Worm (Caenorhabditis elegans) whole organism, L4 larva: ENCODE measurements around the gene F46F2.5.
A peak's percentile ranks its signal among the peaks of the same experiment; 100 is the strongest.

Source experiments
- D1046.2 ChIP-seq: fragments of 200-800 bp; sonication (Bioruptor generic); IDR thresholded peaks from 2 replicates; pipeline ENCODE4 v1.3.6; 2022; ENCODE audit warnings: missing genetic modification characterization, missing compliant biosample characterization
- F10B5.3 ChIP-seq: sonication (generic microtip); optimal IDR thresholded peaks from 2 replicates; lab custom pipeline; 2016; ENCODE audit warnings: mild to moderate bottlenecking, missing genetic modification characterization, missing compliant biosample characterization
- F37D6.2 ChIP-seq: sonication (generic microtip); optimal IDR thresholded peaks from 2 replicates; lab custom pipeline; 2016; ENCODE audit warnings: mild to moderate bottlenecking, missing genetic modification characterization, missing compliant biosample characterization
- R02D3.7 ChIP-seq: fragments of 150-350 bp; sonication (generic microtip); optimal IDR thresholded peaks from 3 replicates; lab custom pipeline; 2014; ENCODE audit warnings: missing biosample characterization, missing genetic modification characterization
- Y105C5A.15 ChIP-seq: fragments of 200-800 bp; sonication (Bioruptor generic); IDR thresholded peaks from 2 replicates; pipeline ENCODE4 v1.3.6; 2022; ENCODE audit warnings: missing genetic modification characterization, missing compliant biosample characterization
- aha-1 ChIP-seq: fragments of 150-350 bp; peaks from one replicate; lab custom pipeline; 2014; ENCODE audit warnings: missing biosample characterization, missing genetic modification characterization
- arid-1 ChIP-seq: fragments of 200-800 bp; sonication (Bioruptor generic); conservative IDR thresholded peaks from 2 replicates; pipeline ENCODE4 v1.3.6; 2022; ENCODE audit warnings: missing genetic modification reagents, missing genetic modification characterization, missing compliant biosample characterization
- ceh-20 ChIP-seq: fragments of 200-800 bp; sonication (Bioruptor generic); IDR thresholded peaks from 2 replicates; pipeline ENCODE4 v1.3.6; 2022; ENCODE audit warnings: missing genetic modification reagents, missing genetic modification characterization, missing compliant biosample characterization
- ceh-32 ChIP-seq: sonication (generic microtip); optimal IDR thresholded peaks from 2 replicates; lab custom pipeline; 2016; ENCODE audit warnings: mild to moderate bottlenecking, missing genetic modification characterization, missing compliant biosample characterization; ENCODE audit not compliant: poor library complexity
- ceh-82 ChIP-seq: sonication (generic microtip); optimal IDR thresholded peaks from 2 replicates; lab custom pipeline; 2017; ENCODE audit warnings: missing biosample characterization, missing genetic modification characterization
- ctbp-1 ChIP-seq: fragments of 200-800 bp; sonication (Bioruptor generic); IDR thresholded peaks from 2 replicates; pipeline ENCODE4 v1.3.6; 2022; ENCODE audit warnings: missing genetic modification reagents, missing genetic modification characterization, missing compliant biosample characterization
- daf-12 ChIP-seq: fragments of 150-350 bp; optimal IDR thresholded peaks from 2 replicates; lab custom pipeline; 2014; ENCODE audit warnings: missing biosample characterization, missing genetic modification reagents, missing genetic modification characterization
- daf-16 ChIP-seq, 3 experiments: sonication (generic microtip); optimal IDR thresholded peaks; 2 replicates each; lab custom pipeline; 2016 to 2017; ENCODE audit warnings: missing genetic modification characterization in 3 of 3, missing genetic modification reagents in 3 of 3, mild to moderate bottlenecking in 2 of 3, missing compliant biosample characterization in 2 of 3, missing biosample characterization in 1 of 3, moderate library complexity in 1 of 3
- daf-8 ChIP-seq: fragments of 200-800 bp; sonication (Bioruptor generic); IDR thresholded peaks from 2 replicates; pipeline ENCODE4 v1.3.6; 2022; ENCODE audit warnings: missing genetic modification characterization, missing compliant biosample characterization
- dpl-1 ChIP-seq: fragments of 150-350 bp; optimal IDR thresholded peaks from 2 replicates; lab custom pipeline; 2014; ENCODE audit warnings: missing biosample characterization, missing genetic modification reagents, missing genetic modification characterization
- egl-43 ChIP-seq: fragments of 200-800 bp; sonication (Bioruptor generic); IDR thresholded peaks from 2 replicates; pipeline ENCODE4 v1.3.6; 2022; ENCODE audit warnings: missing genetic modification reagents, missing genetic modification characterization, missing compliant biosample characterization
- gei-8 ChIP-seq: fragments of 200-800 bp; sonication (Bioruptor generic); optimal IDR thresholded peaks from 2 replicates; lab custom pipeline; 2018; ENCODE audit warnings: mild to moderate bottlenecking, missing genetic modification characterization, missing compliant biosample characterization
- hif-1 ChIP-seq, 2 experiments: sonication (generic microtip); optimal IDR thresholded peaks; 2 replicates each; lab custom pipeline; 2016 to 2017; ENCODE audit warnings: missing compliant biosample characterization in 2 of 2, missing genetic modification characterization in 2 of 2, missing genetic modification reagents in 2 of 2, missing genotype in 2 of 2, mild to moderate bottlenecking in 1 of 2
- hlh-11 ChIP-seq: fragments of 200-800 bp; sonication (Bioruptor generic); optimal IDR thresholded peaks from 2 replicates; lab custom pipeline; 2018; ENCODE audit warnings: mild to moderate bottlenecking, missing genetic modification characterization, missing compliant biosample characterization
- jun-1 ChIP-seq: fragments of 150-350 bp; optimal IDR thresholded peaks from 2 replicates; lab custom pipeline; 2014; ENCODE audit warnings: missing biosample characterization, missing genetic modification reagents, missing genetic modification characterization
- lin-15B ChIP-seq: fragments of 150-350 bp; sonication (generic microtip); optimal IDR thresholded peaks from 3 replicates; lab custom pipeline; 2014; ENCODE audit warnings: missing biosample characterization, missing genetic modification characterization
- lin-29 ChIP-seq: fragments of 200-800 bp; sonication (Bioruptor generic); IDR thresholded peaks from 2 replicates; pipeline ENCODE4 v1.3.6; 2022; ENCODE audit warnings: missing genetic modification reagents, missing genetic modification characterization, missing compliant biosample characterization
- lsy-2 ChIP-seq, 2 experiments: fragments of 150-350 bp in 1 of 2; sonication (generic microtip) in 1 of 2; optimal IDR thresholded peaks; 2 replicates each; lab custom pipeline; 2014 to 2017; ENCODE audit warnings: missing biosample characterization in 2 of 2, missing genetic modification characterization in 2 of 2
- mdl-1 ChIP-seq, 2 experiments: fragments of 150-350 bp in 1 of 2; sonication (generic microtip) in 1 of 2; optimal IDR thresholded peaks; 2 replicates each; lab custom pipeline; 2014 to 2017; ENCODE audit warnings: missing biosample characterization in 2 of 2, missing genetic modification characterization in 2 of 2
- mdt-29 ChIP-seq: fragments of 200-800 bp; sonication (Bioruptor generic); IDR thresholded peaks from 2 replicates; pipeline ENCODE4 v1.3.6; 2022; ENCODE audit warnings: missing genetic modification reagents, missing genetic modification characterization, missing compliant biosample characterization
- mes-2 ChIP-seq: sonication (generic microtip); optimal IDR thresholded peaks from 2 replicates; lab custom pipeline; 2016; ENCODE audit warnings: missing genotype, mild to moderate bottlenecking, missing genetic modification characterization, missing compliant biosample characterization; ENCODE audit not compliant: poor library complexity, severe bottlenecking
- mxl-3 ChIP-seq: fragments of 200-800 bp; sonication (Bioruptor generic); optimal IDR thresholded peaks from 2 replicates; lab custom pipeline; 2018; ENCODE audit warnings: mild to moderate bottlenecking, missing genetic modification characterization, missing compliant biosample characterization
- nhr-28 ChIP-seq: fragments of 150-350 bp; optimal IDR thresholded peaks from 2 replicates; lab custom pipeline; 2014; ENCODE audit warnings: missing biosample characterization, missing genetic modification characterization
- nhr-42 ChIP-seq: fragments of 200-800 bp; sonication (Bioruptor generic); IDR thresholded peaks from 2 replicates; pipeline ENCODE4 v1.3.6; 2022; ENCODE audit warnings: missing genetic modification characterization, missing compliant biosample characterization
- nhr-6 ChIP-seq: fragments of 150-350 bp; optimal IDR thresholded peaks from 2 replicates; lab custom pipeline; 2014; ENCODE audit warnings: missing biosample characterization, missing genetic modification characterization
- nhr-76 ChIP-seq: fragments of 150-350 bp; optimal IDR thresholded peaks from 2 replicates; lab custom pipeline; 2014; ENCODE audit warnings: missing biosample characterization, missing genetic modification characterization
- pha-4 ChIP-seq, 2 experiments: fragments of 150-350 bp in 1 of 2; fragments of 200-800 bp in 1 of 2; sonication (Bioruptor generic) in 1 of 2; IDR thresholded peaks in 1 of 2; optimal IDR thresholded peaks in 1 of 2; 2 replicates each; pipeline versions ENCODE4 v1.3.6 to Lab custom; 2014 to 2022; ENCODE audit warnings: missing genetic modification characterization in 2 of 2, missing genetic modification reagents in 2 of 2, missing biosample characterization in 1 of 2, missing compliant biosample characterization in 1 of 2
- php-3 ChIP-seq: fragments of 200-800 bp; sonication (Bioruptor generic); IDR thresholded peaks from 2 replicates; pipeline ENCODE4 v1.3.6; 2022; ENCODE audit warnings: missing genetic modification reagents, missing genetic modification characterization, missing compliant biosample characterization
- pqm-1 ChIP-seq: sonication (generic microtip); optimal IDR thresholded peaks from 2 replicates; lab custom pipeline; 2017; ENCODE audit warnings: missing biosample characterization, missing genetic modification characterization
- saeg-2 ChIP-seq: fragments of 200-800 bp; sonication (Bioruptor generic); IDR thresholded peaks from 2 replicates; pipeline ENCODE4 v1.3.6; 2022; ENCODE audit warnings: missing genetic modification reagents, missing genetic modification characterization, missing compliant biosample characterization
- sdz-12 ChIP-seq: fragments of 200-800 bp; sonication (Bioruptor generic); optimal IDR thresholded peaks from 2 replicates; lab custom pipeline; 2018; ENCODE audit warnings: mild to moderate bottlenecking, missing genetic modification characterization, missing compliant biosample characterization
- snpc-4 ChIP-seq: fragments of 150-350 bp; optimal IDR thresholded peaks from 2 replicates; lab custom pipeline; 2014; ENCODE audit warnings: missing biosample characterization, missing genetic modification characterization
- spr-1 ChIP-seq: sonication (generic microtip); optimal IDR thresholded peaks from 2 replicates; lab custom pipeline; 2016; ENCODE audit warnings: mild to moderate bottlenecking, missing genetic modification characterization, missing compliant biosample characterization
- spr-3 ChIP-seq: fragments of 200-800 bp; sonication (Bioruptor generic); optimal IDR thresholded peaks from 2 replicates; lab custom pipeline; 2018; ENCODE audit warnings: mild to moderate bottlenecking, missing genetic modification characterization, missing compliant biosample characterization
- unc-130 ChIP-seq: sonication (generic microtip); optimal IDR thresholded peaks from 2 replicates; lab custom pipeline; 2016; ENCODE audit warnings: missing genetic modification reagents, missing genetic modification characterization, missing compliant biosample characterization
- unc-39 ChIP-seq: sonication (generic microtip); optimal IDR thresholded peaks from 2 replicates; lab custom pipeline; 2017; ENCODE audit warnings: missing biosample characterization, missing genetic modification characterization
- vab-7 ChIP-seq: fragments of 200-800 bp; sonication (Bioruptor generic); IDR thresholded peaks from 2 replicates; pipeline ENCODE4 v1.3.6; 2022; ENCODE audit warnings: missing genetic modification reagents, missing genetic modification characterization, missing compliant biosample characterization
- zag-1 ChIP-seq: fragments of 150-350 bp; optimal IDR thresholded peaks from 2 replicates; lab custom pipeline; 2014; ENCODE audit warnings: missing biosample characterization, missing genetic modification characterization
- zfp-2 ChIP-seq: sonication (generic microtip); optimal IDR thresholded peaks from 2 replicates; lab custom pipeline; 2016; ENCODE audit warnings: mild to moderate bottlenecking, missing genetic modification characterization, missing compliant biosample characterization

Gene F46F2.5

ce11 chrX:15276774-15277173 lies 14.3 kb downstream of the F46F2.5 start (continued):
- TF ChIP-seq pqm-1 (no peak), D1046.2 (GFP tag; lab: Robert Waterston, UW) (no peak), zfp-2 (tag; lab: Kevin White, UChicago) (no peak), pha-4 (GFP tag; IDR thresholded peaks at IDR 0.05; lab: Robert Waterston, UW) (no peak; the same call in 1 of the 2 replicates), pha-4 (tag; optimal IDR thresholded peaks at IDR 0.05; lab: Kevin White, UChicago) (peak; percentile 69), snpc-4 (no peak), sdz-12 (GFP tag; lab: Kevin White, UChicago) (no peak), lin-29 (GFP tag; lab: Robert Waterston, UW) (no peak), nhr-76 (tag; lab: Kevin White, UChicago) (peak; percentile 7), spr-3 (no peak), nhr-6 (tag; lab: Kevin White, UChicago) (peak; percentile 56), daf-12 (tag; lab: Kevin White, UChicago) (no peak), lsy-2 (tag; optimal IDR thresholded peaks at IDR 0.05; lab: Kevin White, UChicago) (peak in 1 of 2 experiments; percentile 79), lin-15B (tag; lab: Kevin White, UChicago) (no peak), hif-1 (tag; optimal IDR thresholded peaks at IDR 0.05; lab: Kevin White, UChicago) (peak in 1 of 2 experiments; percentile 26), ceh-32 (tag; lab: Kevin White, UChicago) (no peak), aha-1 (tag; lab: Kevin White, UChicago) (no peak), F37D6.2 (tag; lab: Kevin White, UChicago) (no peak), vab-7 (GFP tag; lab: Robert Waterston, UW) (no peak), hlh-11 (tag; lab: Kevin White, UChicago) (peak; percentile 84), unc-130 (no peak), R02D3.7 (no peak), F10B5.3 (tag; lab: Kevin White, UChicago) (no peak), spr-1 (peak; percentile 14), ctbp-1 (GFP tag; lab: Robert Waterston, UW) (peak; percentile 68), nhr-42 (no peak), mdl-1 (tag; optimal IDR thresholded peaks at IDR 0.05; lab: Kevin White, UChicago) (peak; percentile 60 to 91), ceh-82 (tag; lab: Kevin White, UChicago) (no peak), daf-8 (GFP tag; lab: Robert Waterston, UW) (no peak), mes-2 (tag; lab: Kevin White, UChicago) (peak; percentile 60), egl-43 (GFP tag; lab: Robert Waterston, UW) (no peak), saeg-2 (GFP tag; lab: Robert Waterston, UW) (no peak), gei-8 (GFP tag; lab: Kevin White, UChicago) (no peak), mxl-3 (GFP tag; lab: Kevin White, UChicago) (peak; percentile 58), Y105C5A.15 (GFP tag; lab: Robert Waterston, UW) (no peak), daf-16 (GFP tag; optimal IDR thresholded peaks at IDR 0.05; lab: Kevin White, UChicago) (no peak), daf-16 (tag; optimal IDR thresholded peaks at IDR 0.05; lab: Kevin White, UChicago) (no peak), nhr-28 (tag; lab: Kevin White, UChicago) (peak; percentile 81), arid-1 (GFP tag; lab: Robert Waterston, UW) (0 out of 2 replicates have a peak, but pooled peaks have one; percentile 46), jun-1 (no peak), dpl-1 (GFP tag; lab: Kevin White, UChicago) (peak; percentile 23), unc-39 (tag; lab: Kevin White, UChicago) (no peak), php-3 (GFP tag; lab: Robert Waterston, UW) (no peak), mdt-29 (no peak), zag-1 (tag; lab: Kevin White, UChicago) (no peak), ceh-20 (peak; percentile 50; the same call in 1 of the 2 replicates)
